Worm (Caenorhabditis elegans) whole organism, young adult: Measurements from ENCODE around the gene T08A9.13.

Experiments
- B0019.2 ChIP-seq: fragments of 200-800 bp; sonication (Bioruptor generic); conservative IDR thresholded peaks from 2 replicates; pipeline ENCODE4 v1.3.6; 2022; ENCODE audit warnings: missing genetic modification reagents, missing genetic modification characterization, missing compliant biosample characterization
- B0261.1 ChIP-seq: sonication (generic microtip); optimal IDR thresholded peaks from 2 replicates; lab custom pipeline; 2016; ENCODE audit warnings: mild to moderate bottlenecking, missing genetic modification characterization, moderate library complexity, missing compliant biosample characterization
- F37B4.10 ChIP-seq: fragments of 200-800 bp; sonication (Bioruptor generic); IDR thresholded peaks from 2 replicates; pipeline ENCODE4 v1.3.6; 2022; ENCODE audit warnings: missing genetic modification characterization, missing compliant biosample characterization
- F52B5.7 ChIP-seq: sonication (generic microtip); optimal IDR thresholded peaks from 2 replicates; lab custom pipeline; 2016; ENCODE audit warnings: mild to moderate bottlenecking, missing genetic modification characterization, missing compliant biosample characterization
- F57A8.1 ChIP-seq: fragments of 200-800 bp; sonication (Bioruptor generic); optimal IDR thresholded peaks from 2 replicates; lab custom pipeline; 2018; ENCODE audit warnings: mild to moderate bottlenecking, missing genetic modification characterization, moderate library complexity, missing compliant biosample characterization
- K12H6.12 ChIP-seq: fragments of 200-800 bp; sonication (Bioruptor generic); optimal IDR thresholded peaks from 2 replicates; lab custom pipeline; 2018; ENCODE audit warnings: mild to moderate bottlenecking, missing genetic modification characterization, missing compliant biosample characterization
- T07F8.4 ChIP-seq: sonication (generic microtip); optimal IDR thresholded peaks from 2 replicates; lab custom pipeline; 2016; ENCODE audit warnings: mild to moderate bottlenecking, missing genetic modification characterization, moderate library complexity, missing compliant biosample characterization
- Y53F4B.3 ChIP-seq: fragments of 200-800 bp; sonication (Bioruptor generic); IDR thresholded peaks from 2 replicates; pipeline ENCODE4 v1.3.6; 2022; ENCODE audit warnings: missing genetic modification reagents, missing genetic modification characterization, missing compliant biosample characterization
- Y53G8AR.9 ChIP-seq: fragments of 200-800 bp; sonication (Bioruptor generic); conservative IDR thresholded peaks from 2 replicates; pipeline ENCODE4 v1.3.6; 2022; ENCODE audit warnings: missing genetic modification reagents, missing genetic modification characterization, missing compliant biosample characterization
- Y79H2A.3 ChIP-seq: fragments of 200-800 bp; sonication (Bioruptor generic); conservative IDR thresholded peaks from 2 replicates; pipeline ENCODE4 v1.3.6; 2022; ENCODE audit warnings: missing genetic modification reagents, missing genetic modification characterization, missing compliant biosample characterization
- ZK185.1 ChIP-seq: sonication (generic microtip); optimal IDR thresholded peaks from 2 replicates; lab custom pipeline; 2016; ENCODE audit warnings: mild to moderate bottlenecking, missing genetic modification characterization, missing compliant biosample characterization; ENCODE audit not compliant: poor library complexity, severe bottlenecking
- akir-1 ChIP-seq: fragments of 200-800 bp; sonication (Bioruptor generic); optimal IDR thresholded peaks from 2 replicates; lab custom pipeline; 2018; ENCODE audit warnings: mild to moderate bottlenecking, missing genetic modification characterization, moderate library complexity, missing compliant biosample characterization
- atf-7 ChIP-seq: sonication (generic microtip); optimal IDR thresholded peaks from 2 replicates; lab custom pipeline; 2017; ENCODE audit warnings: mild to moderate bottlenecking, missing genetic modification characterization, missing compliant biosample characterization
- athp-1 ChIP-seq: sonication (generic microtip); optimal IDR thresholded peaks from 2 replicates; lab custom pipeline; 2017; ENCODE audit warnings: mild to moderate bottlenecking, missing genetic modification characterization, missing compliant biosample characterization
- attf-5 ChIP-seq: fragments of 200-800 bp; sonication (Bioruptor generic); optimal IDR thresholded peaks from 2 replicates; lab custom pipeline; 2018; ENCODE audit warnings: mild to moderate bottlenecking, missing genetic modification characterization, missing compliant biosample characterization
- cebp-2 ChIP-seq: fragments of 200-800 bp; sonication (Bioruptor generic); IDR thresholded peaks from 2 replicates; pipeline ENCODE4 v1.3.6; 2022; ENCODE audit warnings: missing genetic modification characterization, missing compliant biosample characterization
- ceh-79 ChIP-seq: sonication (generic microtip); optimal IDR thresholded peaks from 2 replicates; lab custom pipeline; 2017; ENCODE audit warnings: mild to moderate bottlenecking, missing genetic modification characterization, missing compliant biosample characterization
- ceh-91 ChIP-seq: fragments of 200-800 bp; sonication (Bioruptor generic); IDR thresholded peaks from 2 replicates; pipeline ENCODE4 v1.3.6; 2022; ENCODE audit warnings: missing genetic modification reagents, missing genetic modification characterization, missing compliant biosample characterization
- die-1 ChIP-seq: sonication (generic microtip); optimal IDR thresholded peaks from 2 replicates; lab custom pipeline; 2016; ENCODE audit warnings: missing genotype, mild to moderate bottlenecking, missing genetic modification characterization, missing compliant biosample characterization
- dox-1 ChIP-seq: fragments of 200-800 bp; sonication (Bioruptor generic); IDR thresholded peaks from 2 replicates; pipeline ENCODE4 v1.3.6; 2022; ENCODE audit warnings: missing genetic modification reagents, missing genetic modification characterization, missing compliant biosample characterization
- dpff-1 ChIP-seq: sonication (generic microtip); optimal IDR thresholded peaks from 2 replicates; lab custom pipeline; 2017; ENCODE audit warnings: mild to moderate bottlenecking, missing genetic modification characterization, missing compliant biosample characterization
- dpl-1 ChIP-seq: fragments of 150-350 bp; optimal IDR thresholded peaks from 2 replicates; lab custom pipeline; 2014; ENCODE audit warnings: missing biosample characterization, missing genetic modification reagents, missing genetic modification characterization
- efl-1 ChIP-seq: fragments of 150-350 bp; optimal IDR thresholded peaks from 2 replicates; lab custom pipeline; 2014; ENCODE audit warnings: missing biosample characterization, missing genetic modification reagents, missing genetic modification characterization
- ets-4 ChIP-seq: fragments of 200-800 bp; sonication (Bioruptor generic); optimal IDR thresholded peaks from 2 replicates; lab custom pipeline; 2018; ENCODE audit warnings: mild to moderate bottlenecking, missing genetic modification characterization, missing compliant biosample characterization
- gei-17 ChIP-seq: fragments of 200-800 bp; sonication (Bioruptor generic); optimal IDR thresholded peaks from 2 replicates; lab custom pipeline; 2018; ENCODE audit warnings: mild to moderate bottlenecking, missing genetic modification characterization, missing compliant biosample characterization
- hmg-1.2 ChIP-seq: fragments of 200-800 bp; sonication (Bioruptor generic); IDR thresholded peaks from 2 replicates; pipeline ENCODE4 v1.3.6; 2022; ENCODE audit warnings: missing genetic modification reagents, missing genetic modification characterization, missing compliant biosample characterization
- hrde-1 ChIP-seq: sonication (generic microtip); optimal IDR thresholded peaks from 2 replicates; lab custom pipeline; 2016; ENCODE audit warnings: missing genetic modification characterization, mild to moderate bottlenecking, missing compliant biosample characterization, moderate library complexity, missing genotype, missing genetic modification reagents, borderline replicate concordance
- hsf-1 ChIP-seq: fragments of 200-800 bp; sonication (Bioruptor generic); IDR thresholded peaks from 2 replicates; pipeline ENCODE4 v1.3.6; 2022; ENCODE audit warnings: missing genetic modification reagents, missing genetic modification characterization, missing compliant biosample characterization
- let-607 ChIP-seq, 2 experiments: fragments of 200-800 bp in 1 of 2; sonication (Bioruptor generic) in 1 of 2; sonication (generic microtip) in 1 of 2; optimal IDR thresholded peaks; 2 replicates each; lab custom pipeline; 2016 to 2018; ENCODE audit warnings: mild to moderate bottlenecking in 2 of 2, missing compliant biosample characterization in 2 of 2, missing genetic modification characterization in 2 of 2, moderate library complexity in 2 of 2, missing genotype in 1 of 2
- lin-26 ChIP-seq: fragments of 200-800 bp; sonication (Bioruptor generic); IDR thresholded peaks from 2 replicates; pipeline ENCODE4 v1.3.6; 2022; ENCODE audit warnings: missing genetic modification reagents, missing genetic modification characterization, missing compliant biosample characterization
- lin-40 ChIP-seq: sonication (generic microtip); optimal IDR thresholded peaks from 2 replicates; lab custom pipeline; 2016; ENCODE audit warnings: missing genetic modification characterization, mild to moderate bottlenecking, missing compliant biosample characterization, missing genotype, missing genetic modification reagents
- lir-1 ChIP-seq: fragments of 200-800 bp; sonication (Bioruptor generic); conservative IDR thresholded peaks from 2 replicates; pipeline ENCODE4 v1.3.6; 2022; ENCODE audit warnings: missing genetic modification reagents, missing genetic modification characterization, missing compliant biosample characterization
- lsl-1 ChIP-seq: fragments of 200-800 bp; sonication (Bioruptor generic); optimal IDR thresholded peaks from 2 replicates; lab custom pipeline; 2018; ENCODE audit warnings: mild to moderate bottlenecking, missing genetic modification characterization, moderate library complexity, missing compliant biosample characterization
- mxl-1 ChIP-seq: sonication (generic microtip); optimal IDR thresholded peaks from 2 replicates; lab custom pipeline; 2016; ENCODE audit warnings: missing genetic modification characterization, missing compliant biosample characterization
- nfya-2 ChIP-seq: fragments of 200-800 bp; sonication (Bioruptor generic); IDR thresholded peaks from 2 replicates; pipeline ENCODE4 v1.3.6; 2022; ENCODE audit warnings: missing genetic modification reagents, missing genetic modification characterization, missing compliant biosample characterization
- nhr-80 ChIP-seq: sonication (generic microtip); optimal IDR thresholded peaks from 2 replicates; lab custom pipeline; 2016; ENCODE audit warnings: missing genetic modification characterization, missing compliant biosample characterization
- nhr-90 ChIP-seq: sonication (generic microtip); optimal IDR thresholded peaks from 2 replicates; lab custom pipeline; 2016; ENCODE audit warnings: missing genotype, mild to moderate bottlenecking, missing genetic modification characterization, missing compliant biosample characterization
- pbrm-1 ChIP-seq: fragments of 200-800 bp; sonication (Bioruptor generic); IDR thresholded peaks from 2 replicates; pipeline ENCODE4 v1.3.6; 2022; ENCODE audit warnings: missing genetic modification reagents, missing genetic modification characterization, missing compliant biosample characterization
- rpc-1 ChIP-seq, 2 experiments: fragments of 150-350 bp in 1 of 2; sonication (generic microtip) in 1 of 2; optimal IDR thresholded peaks; 2 replicates each; lab custom pipeline; 2014 to 2018; ENCODE audit warnings: missing biosample characterization in 1 of 2, missing genetic modification characterization in 1 of 2, missing genetic modification reagents in 1 of 2, missing genotype in 1 of 2
- sdz-38 ChIP-seq: sonication (generic microtip); optimal IDR thresholded peaks from 2 replicates; lab custom pipeline; 2016; ENCODE audit warnings: missing genotype, missing genetic modification characterization, missing compliant biosample characterization
- snpc-1.1 ChIP-seq: sonication (generic microtip); optimal IDR thresholded peaks from 2 replicates; lab custom pipeline; 2017; ENCODE audit warnings: missing genetic modification characterization, mild to moderate bottlenecking, missing compliant biosample characterization, antibody characterized with exemption, moderate library complexity, missing genotype, missing genetic modification reagents; ENCODE audit not compliant: insufficient read depth
- snpc-1.3 ChIP-seq: sonication (generic microtip); optimal IDR thresholded peaks from 2 replicates; lab custom pipeline; 2017; ENCODE audit warnings: missing genetic modification characterization, mild to moderate bottlenecking, missing compliant biosample characterization, antibody characterized with exemption, moderate library complexity, missing genotype, missing genetic modification reagents; ENCODE audit not compliant: insufficient read depth
- snpc-3.4 ChIP-seq: sonication (generic microtip); optimal IDR thresholded peaks from 2 replicates; lab custom pipeline; 2017; ENCODE audit warnings: missing genetic modification characterization, mild to moderate bottlenecking, missing compliant biosample characterization, antibody characterized with exemption, moderate library complexity, missing genotype, missing genetic modification reagents
- sptf-2 ChIP-seq: fragments of 200-800 bp; sonication (Bioruptor generic); optimal IDR thresholded peaks from 2 replicates; lab custom pipeline; 2018; ENCODE audit warnings: mild to moderate bottlenecking, missing genetic modification characterization, missing compliant biosample characterization
- tlf-1 ChIP-seq: fragments of 200-800 bp; sonication (Bioruptor generic); optimal IDR thresholded peaks from 2 replicates; lab custom pipeline; 2018; ENCODE audit warnings: mild to moderate bottlenecking, missing genetic modification characterization, missing compliant biosample characterization
- ztf-26 ChIP-seq: sonication (generic microtip); optimal IDR thresholded peaks from 2 replicates; lab custom pipeline; 2017; ENCODE audit warnings: missing genetic modification characterization, missing compliant biosample characterization

T08A9.13 gene

ce11 chrX:7306434-7306833, 15.8 kb downstream of the T08A9.13 start (continued):
- no peak for TF ChIP-seq ceh-91 (GFP tag; lab: Robert Waterston, UW)
- no peak for TF ChIP-seq mxl-1 (tag; lab: Kevin White, UChicago)
- no peak for TF ChIP-seq tlf-1 (GFP tag; lab: Kevin White, UChicago)
- TF ChIP-seq F57A8.1 (GFP tag; lab: Kevin White, UChicago), result no peak
- no peak for TF ChIP-seq B0261.1 (tag; lab: Kevin White, UChicago)
- peak; percentile 68; the same call in 1 of the 2 replicates for TF ChIP-seq lin-26 (GFP tag; lab: Robert Waterston, UW)
- no peak for TF ChIP-seq hrde-1 (tag; lab: Kevin White, UChicago)
- TF ChIP-seq snpc-1.1 (tag; lab: Kevin White, UChicago), result no peak
- TF ChIP-seq F52B5.7 (tag; lab: Kevin White, UChicago), result no peak
- no peak for TF ChIP-seq attf-5 (GFP tag; lab: Kevin White, UChicago)
- TF ChIP-seq sptf-2 (GFP tag; lab: Kevin White, UChicago), result no peak
- no peak for TF ChIP-seq ets-4 (GFP tag; lab: Kevin White, UChicago)
- no peak for TF ChIP-seq ztf-26 (tag; lab: Kevin White, UChicago)
- TF ChIP-seq athp-1 (tag; lab: Kevin White, UChicago), result no peak
- TF ChIP-seq lsl-1 (GFP tag; lab: Kevin White, UChicago), result no peak
- TF ChIP-seq ceh-79, result no peak
- TF ChIP-seq rpc-1 (optimal IDR thresholded peaks at IDR 0.05; lab: Kevin White, UChicago), result no peak
- TF ChIP-seq rpc-1 (tag; optimal IDR thresholded peaks at IDR 0.05; lab: Kevin White, UChicago), result no peak
- peak; percentile 58 for TF ChIP-seq K12H6.12 (tag; lab: Kevin White, UChicago)
- no peak for TF ChIP-seq T07F8.4 (tag; lab: Kevin White, UChicago)
- TF ChIP-seq Y53G8AR.9 (GFP tag; lab: Robert Waterston, UW), result no peak
- TF ChIP-seq nfya-2 (GFP tag; lab: Robert Waterston, UW), result no peak
- TF ChIP-seq ZK185.1 (tag; lab: Kevin White, UChicago), result peak; percentile 37
- no peak for TF ChIP-seq Y53F4B.3 (GFP tag; lab: Robert Waterston, UW)
- TF ChIP-seq dpff-1 (tag; lab: Kevin White, UChicago), result no peak
- TF ChIP-seq efl-1, result no peak
- TF ChIP-seq dox-1, result peak; percentile 48; the same call in 1 of the 2 replicates
- no peak for TF ChIP-seq dpl-1
- peak; percentile 11 for TF ChIP-seq gei-17
- no peak for TF ChIP-seq nhr-90 (tag; lab: Kevin White, UChicago)
- TF ChIP-seq let-607 (tag; optimal IDR thresholded peaks at IDR 0.05; lab: Kevin White, UChicago), result no peak
- no peak for TF ChIP-seq F37B4.10 (GFP tag; lab: Robert Waterston, UW)
- no peak for TF ChIP-seq B0019.2 (GFP tag; lab: Robert Waterston, UW)
- TF ChIP-seq hsf-1, result no peak
- TF ChIP-seq akir-1 (GFP tag; lab: Kevin White, UChicago), result no peak
- peak; percentile 57; the same call in 1 of the 2 replicates for TF ChIP-seq hmg-1.2
- no peak for TF ChIP-seq die-1 (tag; lab: Kevin White, UChicago)

- TF ChIP-seq pbrm-1 (no peak), nhr-80 (tag; lab: Kevin White, UChicago) (peak; percentile 84), Y79H2A.3 (GFP tag; lab: Robert Waterston, UW) (no peak), dpff-1 (tag; lab: Kevin White, UChicago) (no peak), sdz-38 (tag; lab: Kevin White, UChicago) (no peak), atf-7 (tag; lab: Kevin White, UChicago) (peak; percentile 13), snpc-1.3 (no peak), lin-40 (tag; lab: Kevin White, UChicago) (peak; percentile 19), ets-4 (GFP tag; lab: Kevin White, UChicago) (no peak), nhr-90 (tag; lab: Kevin White, UChicago) (peak; percentile 4), cebp-2 (GFP tag; lab: Robert Waterston, UW) (no peak), F37B4.10 (GFP tag; lab: Robert Waterston, UW) (no peak), lir-1 (GFP tag; lab: Robert Waterston, UW) (no peak), snpc-3.4 (tag; lab: Kevin White, UChicago) (no peak)
Observed at ce11 chrX:7305520-7306186, 16.6 kb downstream of the T08A9.13 start, which contains the start of gene sur-5. sur-5 (minus strand) TSS chrX:7305570.
